Fruit fly (Drosophila melanogaster) Kc167 (cell line): ENCODE measurements around the gene CG33287.

Source experiments
- Sin3A ChIP-seq: fragments of >200 bp; optimal IDR thresholded peaks from 2 replicates; lab custom pipeline; 2018; ENCODE audit warnings: missing external identifiers
- insv ChIP-seq: fragments of >200 bp; optimal IDR thresholded peaks from 3 replicates; lab custom pipeline; 2018; ENCODE audit warnings: missing external identifiers

DNA sequence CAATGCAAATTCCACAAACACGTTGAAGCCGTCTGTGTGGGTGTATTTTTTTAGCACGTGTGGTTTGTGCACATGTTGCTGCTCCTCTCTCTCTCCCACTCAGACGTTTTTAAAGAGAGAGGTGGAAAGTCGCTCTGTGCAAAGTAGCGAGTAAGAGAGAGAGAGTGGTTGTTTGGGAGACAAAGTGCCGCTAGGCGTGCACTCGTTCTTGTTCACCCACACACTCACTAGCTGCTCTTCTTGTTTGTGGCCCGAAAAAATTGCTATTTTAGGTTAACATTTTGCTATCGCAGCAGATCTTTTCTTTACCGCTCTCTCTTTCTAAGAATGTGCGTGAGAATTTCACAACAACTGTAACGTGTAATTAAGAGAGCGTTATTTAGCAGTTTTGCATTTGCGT, 38.4 kb upstream of the CG33287 start:
- TF ChIP-seq Sin3A (lab: Kevin White, UChicago) (no peak), insv (lab: Kevin White, UChicago) (no peak)
